Fruit fly (Drosophila melanogaster) whole organism, embryonic: ENCODE results near the gene Girdin.

Experiments used
- Atf6 ChIP-seq: fragments of 200-800 bp; sonication (Bioruptor generic); IDR thresholded peaks from 2 replicates; pipeline ENCODE4 v1.3.6; 2022; ENCODE audit warnings: missing biosample characterization, missing genetic modification characterization
- B-H2 ChIP-seq: fragments of 200-800 bp; sonication (Bioruptor generic); optimal IDR thresholded peaks from 2 replicates; lab custom pipeline; 2018; ENCODE audit warnings: missing biosample characterization, mild to moderate bottlenecking, missing genetic modification characterization
- BtbVII ChIP-seq: fragments of 200-800 bp; sonication (Bioruptor generic); optimal IDR thresholded peaks from 3 replicates; lab custom pipeline; 2017; ENCODE audit warnings: missing biosample characterization, mild to moderate bottlenecking, missing genetic modification characterization
- CG10274 ChIP-seq: fragments of 200-800 bp; sonication (Bioruptor generic); optimal IDR thresholded peaks from 3 replicates; lab custom pipeline; 2017; ENCODE audit warnings: missing biosample characterization, mild to moderate bottlenecking, missing genetic modification characterization
- CG10543 ChIP-seq: fragments of 200-800 bp; sonication (Bioruptor generic); optimal IDR thresholded peaks from 3 replicates; lab custom pipeline; 2017; ENCODE audit warnings: missing biosample characterization, mild to moderate bottlenecking, missing genetic modification characterization, moderate library complexity
- CG15479 ChIP-seq: fragments of 200-800 bp; sonication (Bioruptor generic); optimal IDR thresholded peaks from 3 replicates; lab custom pipeline; 2019; ENCODE audit warnings: missing biosample characterization, mild to moderate bottlenecking, missing genetic modification characterization, moderate library complexity
- CG17328 ChIP-seq: fragments of 200-800 bp; sonication (Bioruptor generic); IDR thresholded peaks from 2 replicates; pipeline ENCODE4 v1.3.6; 2022; ENCODE audit warnings: missing biosample characterization, missing genetic modification characterization
- CG31388 ChIP-seq: fragments of 200-800 bp; sonication (Bioruptor generic); optimal IDR thresholded peaks from 2 replicates; lab custom pipeline; 2016; ENCODE audit warnings: missing biosample characterization, missing genetic modification characterization
- CG3163 ChIP-seq: fragments of 200-800 bp; sonication (Bioruptor generic); optimal IDR thresholded peaks from 3 replicates; lab custom pipeline; 2016; ENCODE audit warnings: missing biosample characterization, missing genetic modification characterization
- CG32532 ChIP-seq: fragments of 200-800 bp; sonication (Bioruptor generic); IDR thresholded peaks from 2 replicates; pipeline ENCODE4 v1.3.6; 2022; ENCODE audit warnings: missing biosample characterization, missing genetic modification characterization
- CG34422 ChIP-seq: fragments of 200-800 bp; sonication (Bioruptor generic); IDR thresholded peaks from 3 replicates; pipeline ENCODE4 v1.3.6; 2022; ENCODE audit warnings: missing biosample characterization, missing genetic modification characterization
- CG7839 ChIP-seq: fragments of 200-800 bp; sonication (Bioruptor generic); optimal IDR thresholded peaks from 3 replicates; lab custom pipeline; 2018; ENCODE audit warnings: missing biosample characterization, mild to moderate bottlenecking, missing genetic modification characterization, moderate library complexity
- Doc3 ChIP-seq: fragments of 200-800 bp; sonication (Bioruptor generic); IDR thresholded peaks from 3 replicates; pipeline ENCODE4 v1.3.6; 2022; ENCODE audit warnings: missing biosample characterization, missing genetic modification characterization; ENCODE audit not compliant: partially characterized antibody
- Drgx ChIP-seq: fragments of 200-800 bp; sonication (Bioruptor generic); IDR thresholded peaks from 2 replicates; pipeline ENCODE4 v1.3.6; 2022; ENCODE audit warnings: missing biosample characterization, missing genetic modification characterization
- Fer1 ChIP-seq: fragments of 200-800 bp; sonication (Bioruptor generic); optimal IDR thresholded peaks from 2 replicates; lab custom pipeline; 2017; ENCODE audit warnings: missing biosample characterization, mild to moderate bottlenecking, missing genetic modification characterization
- Hand ChIP-seq: fragments of 200-800 bp; sonication (Bioruptor generic); optimal IDR thresholded peaks from 2 replicates; lab custom pipeline; 2017; ENCODE audit warnings: mild to moderate bottlenecking, missing biosample characterization, missing genetic modification reagents, missing genetic modification characterization
- HmgD ChIP-seq: fragments of 200-800 bp; sonication (Bioruptor generic); optimal IDR thresholded peaks from 3 replicates; lab custom pipeline; 2016; ENCODE audit warnings: missing biosample characterization, missing genetic modification characterization
- Med ChIP-seq: fragments of 200-800 bp; sonication (Bioruptor generic); peaks from one replicate; lab custom pipeline; 2016; ENCODE audit warnings: missing biosample characterization, missing genetic modification characterization, mild to moderate bottlenecking, inconsistent platforms, moderate library complexity
- NfI ChIP-seq: fragments of 200-800 bp; sonication (Bioruptor generic); optimal IDR thresholded peaks from 3 replicates; lab custom pipeline; 2018; ENCODE audit warnings: missing biosample characterization, mild to moderate bottlenecking, missing genetic modification characterization, moderate library complexity
- Oaz ChIP-seq: fragments of 200-800 bp; sonication (Bioruptor generic); IDR thresholded peaks from 2 replicates; pipeline ENCODE4 v1.3.6; 2022; ENCODE audit warnings: missing biosample characterization, missing genetic modification characterization
- Pdp1 ChIP-seq, 2 experiments: fragments of 200-800 bp; sonication (Bioruptor generic); optimal IDR thresholded peaks; 3 replicates each; lab custom pipeline; 2016; ENCODE audit warnings: missing biosample characterization in 2 of 2, missing genetic modification characterization in 2 of 2, mild to moderate bottlenecking in 1 of 2, moderate library complexity in 1 of 2
- Poxn ChIP-seq: fragments of 200-800 bp; sonication (Bioruptor generic); IDR thresholded peaks from 2 replicates; pipeline ENCODE4 v1.3.6; 2022; ENCODE audit warnings: missing biosample characterization, missing genetic modification characterization
- Sox102F ChIP-seq: fragments of 200-800 bp; sonication (Bioruptor generic); optimal IDR thresholded peaks from 2 replicates; lab custom pipeline; 2018; ENCODE audit warnings: missing biosample characterization, mild to moderate bottlenecking, missing genetic modification characterization, moderate library complexity
- Sry-β ChIP-seq: fragments of 200-800 bp; sonication (Bioruptor generic); optimal IDR thresholded peaks from 2 replicates; lab custom pipeline; 2018; ENCODE audit warnings: missing biosample characterization, mild to moderate bottlenecking, missing genetic modification characterization, moderate library complexity
- Trl ChIP-seq, 3 experiments: fragments of >200 bp in 2 of 3; fragments of 200-800 bp in 1 of 3; sonication (Bioruptor generic) in 1 of 3; optimal IDR thresholded peaks; 2 replicates in 1 of 3; 3 replicates in 2 of 3; lab custom pipeline; 2016 to 2017; ENCODE audit warnings: missing biosample characterization in 1 of 3, missing genetic modification characterization in 1 of 3
- ara ChIP-seq: fragments of 200-800 bp; sonication (Bioruptor generic); IDR thresholded peaks from 2 replicates; pipeline ENCODE4 v1.3.6; 2022; ENCODE audit warnings: missing biosample characterization, missing genetic modification characterization
- bowl ChIP-seq: fragments of 200-800 bp; sonication (Bioruptor generic); IDR thresholded peaks from 2 replicates; pipeline ENCODE4 v1.3.6; 2022; ENCODE audit warnings: missing biosample characterization, missing genetic modification characterization
- cg ChIP-seq: fragments of 200-800 bp; sonication (Bioruptor generic); optimal IDR thresholded peaks from 3 replicates; lab custom pipeline; 2019; ENCODE audit warnings: missing biosample characterization, mild to moderate bottlenecking, missing genetic modification characterization, moderate library complexity
- chinmo ChIP-seq: fragments of 200-800 bp; sonication (Bioruptor generic); IDR thresholded peaks from 4 replicates; pipeline ENCODE4 v1.3.6; 2022; ENCODE audit warnings: missing biosample characterization, missing genetic modification characterization; ENCODE audit not compliant: partially characterized antibody
- cwo ChIP-seq: fragments of 200-800 bp; sonication (Bioruptor generic); optimal IDR thresholded peaks from 3 replicates; lab custom pipeline; 2017; ENCODE audit warnings: missing biosample characterization, missing genetic modification characterization, mild to moderate bottlenecking, moderate library complexity, missing genetic modification reagents
- da ChIP-seq: fragments of 200-800 bp; sonication (Bioruptor generic); optimal IDR thresholded peaks from 2 replicates; lab custom pipeline; 2016; ENCODE audit warnings: missing biosample characterization, missing genetic modification characterization
- dm ChIP-seq: fragments of 200-800 bp; sonication (Bioruptor generic); optimal IDR thresholded peaks from 3 replicates; lab custom pipeline; 2016; ENCODE audit warnings: missing biosample characterization, missing genetic modification characterization
- exex ChIP-seq: fragments of 200-800 bp; sonication (Bioruptor generic); optimal IDR thresholded peaks from 4 replicates; lab custom pipeline; 2018; ENCODE audit warnings: missing biosample characterization, mild to moderate bottlenecking, missing genetic modification characterization, moderate library complexity
- hbn ChIP-seq: fragments of 200-800 bp; sonication (Bioruptor generic); IDR thresholded peaks from 2 replicates; pipeline ENCODE4 v1.3.6; 2022; ENCODE audit warnings: missing biosample characterization, missing genetic modification characterization; ENCODE audit not compliant: partially characterized antibody
- her ChIP-seq: fragments of 200-800 bp; sonication (Bioruptor generic); optimal IDR thresholded peaks from 2 replicates; lab custom pipeline; 2016; ENCODE audit warnings: missing biosample characterization, missing genetic modification characterization
- jing ChIP-seq: fragments of 200-800 bp; sonication (Bioruptor generic); optimal IDR thresholded peaks from 2 replicates; lab custom pipeline; 2018; ENCODE audit warnings: missing biosample characterization, mild to moderate bottlenecking, missing genetic modification characterization
- lab ChIP-seq: fragments of 200-800 bp; sonication (Bioruptor generic); optimal IDR thresholded peaks from 3 replicates; lab custom pipeline; 2017; ENCODE audit warnings: missing biosample characterization, missing genetic modification characterization, mild to moderate bottlenecking, moderate library complexity, missing genetic modification reagents
- onecut ChIP-seq: fragments of 200-800 bp; sonication (Bioruptor generic); IDR thresholded peaks from 2 replicates; pipeline ENCODE4 v1.3.6; 2022; ENCODE audit warnings: missing biosample characterization, missing genetic modification characterization
- peb ChIP-seq: fragments of 200-800 bp; sonication (Bioruptor generic); IDR thresholded peaks from 2 replicates; pipeline ENCODE4 v1.3.6; 2022; ENCODE audit warnings: missing biosample characterization, missing genetic modification characterization
- pros ChIP-seq: fragments of 200-800 bp; sonication (Bioruptor generic); optimal IDR thresholded peaks from 3 replicates; lab custom pipeline; 2019; ENCODE audit warnings: missing biosample characterization, mild to moderate bottlenecking, missing genetic modification characterization, moderate library complexity
- pzg ChIP-seq: fragments of 200-800 bp; sonication (Bioruptor generic); optimal IDR thresholded peaks from 3 replicates; lab custom pipeline; 2018; ENCODE audit warnings: missing biosample characterization, mild to moderate bottlenecking, missing genetic modification characterization, moderate library complexity
- ranshi ChIP-seq: fragments of 200-800 bp; sonication (Bioruptor generic); IDR thresholded peaks from 2 replicates; pipeline ENCODE4 v1.3.6; 2022; ENCODE audit warnings: missing biosample characterization, missing genetic modification characterization
- ro ChIP-seq: fragments of 200-800 bp; sonication (Bioruptor generic); IDR thresholded peaks from 2 replicates; pipeline ENCODE4 v1.3.6; 2022; ENCODE audit warnings: missing biosample characterization, missing genetic modification characterization
- sens-2 ChIP-seq: fragments of 200-800 bp; sonication (Bioruptor generic); IDR thresholded peaks from 2 replicates; pipeline ENCODE4 v1.3.6; 2022; ENCODE audit warnings: missing biosample characterization, missing genetic modification characterization
- sob ChIP-seq: fragments of 200-800 bp; sonication (Bioruptor generic); IDR thresholded peaks from 2 replicates; pipeline ENCODE4 v1.3.6; 2022; ENCODE audit warnings: missing biosample characterization, missing genetic modification characterization
- sug ChIP-seq: fragments of 200-800 bp; optimal IDR thresholded peaks from 2 replicates; lab custom pipeline; 2019; ENCODE audit warnings: missing biosample characterization, mild to moderate bottlenecking, missing genetic modification characterization, moderate library complexity
- tap ChIP-seq: fragments of 200-800 bp; optimal IDR thresholded peaks from 3 replicates; lab custom pipeline; 2019; ENCODE audit warnings: missing biosample characterization, mild to moderate bottlenecking, missing genetic modification characterization, moderate library complexity
- tio ChIP-seq: fragments of 200-800 bp; sonication (Bioruptor generic); optimal IDR thresholded peaks from 2 replicates; lab custom pipeline; 2017; ENCODE audit warnings: missing biosample characterization, missing genetic modification characterization, inconsistent platforms
- unpg ChIP-seq: fragments of 200-800 bp; sonication (Bioruptor generic); optimal IDR thresholded peaks from 3 replicates; lab custom pipeline; 2018; ENCODE audit warnings: missing biosample characterization, mild to moderate bottlenecking, missing genetic modification characterization, moderate library complexity
- zfh2 ChIP-seq: fragments of 200-800 bp; sonication (Bioruptor generic); optimal IDR thresholded peaks from 2 replicates; lab custom pipeline; 2016; ENCODE audit warnings: missing biosample characterization, missing genetic modification characterization

Gene Girdin

dm6 chr3L:3225769-3226457 lies 47.2 kb downstream of the Girdin start (continued):
- peak; percentile 55; the same call in 1 of the 2 replicates for TF ChIP-seq CG32532 (GFP tag; lab: Robert Waterston, UW)
- TF ChIP-seq Sry-β (GFP tag; lab: Kevin White, UChicago): no peak
- peak; percentile 54 for TF ChIP-seq Hand (GFP tag; lab: Kevin White, UChicago)
- peak; percentile 95 to 99 for TF ChIP-seq Trl (optimal IDR thresholded peaks at IDR 0.05; lab: Kevin White, UChicago)
- peak; percentile 67 for TF ChIP-seq Trl (GFP tag; optimal IDR thresholded peaks at IDR 0.05; lab: Kevin White, UChicago)
- peak; percentile 22 for TF ChIP-seq Med (GFP tag; lab: Kevin White, UChicago)
- peak; percentile 50; the same call in 1 of the 2 replicates for TF ChIP-seq Atf6
- 0 out of 2 replicates have a peak, but pooled peaks have one; percentile 11 for TF ChIP-seq Drgx (GFP tag; lab: Robert Waterston, UW)
- peak; percentile 26 for TF ChIP-seq Fer1 (GFP tag; lab: Kevin White, UChicago)
- peak; percentile 66 for TF ChIP-seq CG3163 (GFP tag; lab: Kevin White, UChicago)
- peak; percentile 6; the same call in 1 of the 2 replicates for TF ChIP-seq onecut (GFP tag; lab: Robert Waterston, UW)
- TF ChIP-seq exex (tag; lab: Kevin White, UChicago): no peak
- peak; percentile 58 for TF ChIP-seq CG15479 (GFP tag; lab: Kevin White, UChicago)
- TF ChIP-seq her: no peak
- TF ChIP-seq Doc3: 0 out of 3 replicates have a peak, but pooled peaks have one; percentile 5
- TF ChIP-seq peb (GFP tag; lab: Robert Waterston, UW): no peak
- no peak for TF ChIP-seq CG7839 (tag; lab: Kevin White, UChicago)
- TF ChIP-seq pros (GFP tag; lab: Kevin White, UChicago): peak; percentile 58
- no peak for TF ChIP-seq lab
- no peak for TF ChIP-seq CG17328 (GFP tag; lab: Robert Waterston, UW)
- no peak for TF ChIP-seq bowl
- no peak for TF ChIP-seq ranshi (GFP tag; lab: Robert Waterston, UW)
- no peak for TF ChIP-seq ro (GFP tag; lab: Robert Waterston, UW)
- TF ChIP-seq BtbVII (GFP tag; lab: Kevin White, UChicago): peak; percentile 51
- TF ChIP-seq da (GFP tag; lab: Kevin White, UChicago): no peak
- no peak for TF ChIP-seq jing (GFP tag; lab: Kevin White, UChicago)
- TF ChIP-seq B-H2: peak; percentile 14
- TF ChIP-seq HmgD (GFP tag; lab: Kevin White, UChicago): peak; percentile 16
- no peak for TF ChIP-seq ara (GFP tag; lab: Robert Waterston, UW)
- TF ChIP-seq tio (GFP tag; lab: Kevin White, UChicago): no peak
- TF ChIP-seq sob (GFP tag; lab: Robert Waterston, UW): peak; percentile 20; the same call in 1 of the 2 replicates
- peak; percentile 3 for TF ChIP-seq dm (GFP tag; lab: Kevin White, UChicago)
- peak; percentile 23 for TF ChIP-seq CG10543 (GFP tag; lab: Kevin White, UChicago)
- peak; percentile 7 for TF ChIP-seq pzg (GFP tag; lab: Kevin White, UChicago)
- TF ChIP-seq hbn (GFP tag; lab: Robert Waterston, UW): no peak
- TF ChIP-seq NfI: peak; percentile 6
- TF ChIP-seq tap (tag; lab: Kevin White, UChicago): no peak

dm6 chr3L:3226458-3226783 lies 47.7 kb downstream of the Girdin start:
- TF ChIP-seq unpg (no peak), Poxn (GFP tag; lab: Robert Waterston, UW) (no peak), chinmo (GFP tag; lab: Robert Waterston, UW) (0 out of 4 replicates have a peak, but pooled peaks have one; percentile 84), zfh2 (GFP tag; lab: Kevin White, UChicago) (no peak), Sox102F (GFP tag; lab: Kevin White, UChicago) (no peak), CG3163 (GFP tag; lab: Kevin White, UChicago) (no peak), CG10274 (GFP tag; lab: Kevin White, UChicago) (no peak), cg (peak; percentile 92), CG31388 (GFP tag; lab: Kevin White, UChicago) (no peak), sug (peak; percentile 48), Oaz (no peak), sens-2 (no peak), CG34422 (GFP tag; lab: Robert Waterston, UW) (peak; percentile 4; the same call in 1 of the 3 replicates), Pdp1 (GFP tag; optimal IDR thresholded peaks at IDR 0.05; lab: Kevin White, UChicago) (peak in 1 of 2 experiments; percentile 41), cwo (GFP tag; lab: Kevin White, UChicago) (no peak)
